Fruit fly (Drosophila melanogaster) whole organism, prepupa: ENCODE results near the gene Hmr.

Experiments used
- Blimp-1 ChIP-seq: fragments of 200-800 bp; sonication (Bioruptor generic); optimal IDR thresholded peaks from 3 replicates; lab custom pipeline; 2017; ENCODE audit warnings: missing biosample characterization, missing genetic modification characterization, mild to moderate bottlenecking, moderate library complexity, missing genetic modification reagents
- CG10631 ChIP-seq: fragments of 200-800 bp; sonication (Bioruptor generic); optimal IDR thresholded peaks from 2 replicates; lab custom pipeline; 2016; ENCODE audit warnings: missing biosample characterization, missing genetic modification characterization
- CG10669 ChIP-seq: fragments of 200-800 bp; sonication (Bioruptor generic); optimal IDR thresholded peaks from 3 replicates; lab custom pipeline; 2018; ENCODE audit warnings: missing biosample characterization, mild to moderate bottlenecking, missing genetic modification characterization, moderate library complexity
- CG11294 ChIP-seq: fragments of 200-800 bp; sonication (Bioruptor generic); IDR thresholded peaks from 2 replicates; pipeline ENCODE4 v1.3.6; 2022; ENCODE audit warnings: missing biosample characterization, missing genetic modification characterization
- CG11902 ChIP-seq: fragments of 200-800 bp; sonication (Bioruptor generic); optimal IDR thresholded peaks from 3 replicates; lab custom pipeline; 2016; ENCODE audit warnings: missing biosample characterization, missing genetic modification characterization
- CG15336 ChIP-seq: fragments of 200-800 bp; sonication (Bioruptor generic); IDR thresholded peaks from 2 replicates; pipeline ENCODE4 v1.3.6; 2022; ENCODE audit warnings: missing biosample characterization, missing genetic modification characterization
- CG1621 ChIP-seq: fragments of 200-800 bp; sonication (Bioruptor generic); optimal IDR thresholded peaks from 3 replicates; lab custom pipeline; 2018; ENCODE audit warnings: missing biosample characterization, mild to moderate bottlenecking, missing genetic modification characterization
- CG16779 ChIP-seq: fragments of 200-800 bp; sonication (Bioruptor generic); optimal IDR thresholded peaks from 3 replicates; lab custom pipeline; 2017; ENCODE audit warnings: missing biosample characterization, mild to moderate bottlenecking, missing genetic modification characterization
- CG3032 ChIP-seq: fragments of 200-800 bp; optimal IDR thresholded peaks from 2 replicates; lab custom pipeline; 2019; ENCODE audit warnings: missing biosample characterization, mild to moderate bottlenecking, missing genetic modification characterization, moderate library complexity
- CG34406 ChIP-seq: fragments of 200-800 bp; sonication (Bioruptor generic); optimal IDR thresholded peaks from 3 replicates; lab custom pipeline; 2016; ENCODE audit warnings: missing biosample characterization, missing genetic modification characterization
- CG4318 ChIP-seq: fragments of 200-800 bp; sonication (Bioruptor generic); optimal IDR thresholded peaks from 3 replicates; lab custom pipeline; 2017; ENCODE audit warnings: missing biosample characterization, mild to moderate bottlenecking, missing genetic modification characterization
- CG6276 ChIP-seq: fragments of 200-800 bp; sonication (Bioruptor generic); optimal IDR thresholded peaks from 2 replicates; lab custom pipeline; 2017; ENCODE audit warnings: missing biosample characterization, mild to moderate bottlenecking, missing genetic modification characterization
- CG6792 ChIP-seq: fragments of 200-800 bp; sonication (Bioruptor generic); optimal IDR thresholded peaks from 3 replicates; lab custom pipeline; 2016; ENCODE audit warnings: missing biosample characterization, missing genetic modification characterization
- CG6808 ChIP-seq: fragments of 200-800 bp; sonication (Bioruptor generic); optimal IDR thresholded peaks from 3 replicates; lab custom pipeline; 2017; ENCODE audit warnings: missing biosample characterization, missing genetic modification characterization, mild to moderate bottlenecking, moderate library complexity, missing genetic modification reagents
- CG7368 ChIP-seq: fragments of 200-800 bp; sonication (Bioruptor generic); optimal IDR thresholded peaks from 3 replicates; lab custom pipeline; 2016; ENCODE audit warnings: missing biosample characterization, missing genetic modification characterization
- CG8119 ChIP-seq: fragments of 200-800 bp; sonication (Bioruptor generic); IDR thresholded peaks from 3 replicates; pipeline ENCODE4 v1.3.6; 2022; ENCODE audit warnings: missing biosample characterization, missing genetic modification characterization
- CG8319 ChIP-seq: fragments of 200-800 bp; sonication (Bioruptor generic); optimal IDR thresholded peaks from 3 replicates; lab custom pipeline; 2016; ENCODE audit warnings: missing biosample characterization, missing genetic modification characterization
- CG8632 ChIP-seq: fragments of 200-800 bp; sonication (Bioruptor generic); optimal IDR thresholded peaks from 3 replicates; lab custom pipeline; 2016; ENCODE audit warnings: missing biosample characterization, missing genetic modification characterization
- CG9139 ChIP-seq: fragments of 200-800 bp; sonication (Bioruptor generic); optimal IDR thresholded peaks from 3 replicates; lab custom pipeline; 2017; ENCODE audit warnings: missing biosample characterization, mild to moderate bottlenecking, missing genetic modification characterization
- Eip75B ChIP-seq: fragments of 200-800 bp; sonication (Bioruptor generic); optimal IDR thresholded peaks from 3 replicates; lab custom pipeline; 2016; ENCODE audit warnings: missing biosample characterization, missing genetic modification characterization
- Eip78C ChIP-seq: fragments of 200-800 bp; sonication (Bioruptor generic); peaks from one replicate; lab custom pipeline; 2016; ENCODE audit warnings: missing biosample characterization, missing genetic modification characterization
- Gug ChIP-seq: fragments of 200-800 bp; sonication (Bioruptor generic); IDR thresholded peaks from 2 replicates; pipeline ENCODE4 v1.3.6; 2022; ENCODE audit warnings: missing biosample characterization, missing genetic modification characterization
- Hr39 ChIP-seq: fragments of 200-800 bp; sonication (Bioruptor generic); optimal IDR thresholded peaks from 2 replicates; lab custom pipeline; 2016; ENCODE audit warnings: missing biosample characterization, missing genetic modification characterization
- Hr4 ChIP-seq: fragments of 200-800 bp; sonication (Bioruptor generic); optimal IDR thresholded peaks from 3 replicates; lab custom pipeline; 2016; ENCODE audit warnings: missing biosample characterization, missing genetic modification characterization
- Lpt ChIP-seq: fragments of 200-800 bp; sonication (Bioruptor generic); optimal IDR thresholded peaks from 3 replicates; lab custom pipeline; 2016; ENCODE audit warnings: missing biosample characterization, missing genetic modification characterization
- Met ChIP-seq: fragments of 200-800 bp; sonication (Bioruptor generic); optimal IDR thresholded peaks from 3 replicates; lab custom pipeline; 2016; ENCODE audit warnings: missing biosample characterization, missing genetic modification characterization
- OdsH ChIP-seq: fragments of 200-800 bp; sonication (Bioruptor generic); optimal IDR thresholded peaks from 3 replicates; lab custom pipeline; 2016; ENCODE audit warnings: missing biosample characterization, missing genetic modification characterization
- Sox102F ChIP-seq: fragments of 200-800 bp; sonication (Bioruptor generic); optimal IDR thresholded peaks from 2 replicates; lab custom pipeline; 2016; ENCODE audit warnings: missing biosample characterization, mild to moderate bottlenecking, missing genetic modification characterization
- Sox14 ChIP-seq: fragments of 200-800 bp; sonication (Bioruptor generic); optimal IDR thresholded peaks from 3 replicates; lab custom pipeline; 2016; ENCODE audit warnings: missing biosample characterization, missing genetic modification characterization
- achi ChIP-seq: fragments of 200-800 bp; sonication (Bioruptor generic); optimal IDR thresholded peaks from 3 replicates; lab custom pipeline; 2016; ENCODE audit warnings: missing biosample characterization, missing genetic modification characterization
- cyc ChIP-seq: fragments of 200-800 bp; sonication (Bioruptor generic); optimal IDR thresholded peaks from 3 replicates; lab custom pipeline; 2016; ENCODE audit warnings: missing biosample characterization, missing genetic modification characterization
- dac ChIP-seq: fragments of 200-800 bp; sonication (Bioruptor generic); optimal IDR thresholded peaks from 2 replicates; lab custom pipeline; 2017; ENCODE audit warnings: missing biosample characterization, mild to moderate bottlenecking, missing genetic modification characterization
- dsx ChIP-seq: fragments of 200-800 bp; optimal IDR thresholded peaks from 3 replicates; lab custom pipeline; 2019; ENCODE audit warnings: missing biosample characterization, mild to moderate bottlenecking, missing genetic modification characterization, moderate library complexity; ENCODE audit not compliant: poor library complexity, severe bottlenecking
- eg ChIP-seq: fragments of 200-800 bp; sonication (Bioruptor generic); IDR thresholded peaks from 3 replicates; pipeline ENCODE4 v1.3.6; 2022; ENCODE audit warnings: missing biosample characterization, missing genetic modification characterization
- fd59A ChIP-seq: fragments of 200-800 bp; sonication (Bioruptor generic); optimal IDR thresholded peaks from 2 replicates; lab custom pipeline; 2017; ENCODE audit warnings: missing biosample characterization, mild to moderate bottlenecking, missing genetic modification characterization, missing genetic modification reagents
- fd85E ChIP-seq: fragments of 200-800 bp; sonication (Bioruptor generic); optimal IDR thresholded peaks from 3 replicates; lab custom pipeline; 2016; ENCODE audit warnings: missing biosample characterization, missing genetic modification characterization
- fkh ChIP-seq: fragments of 200-800 bp; sonication (Bioruptor generic); optimal IDR thresholded peaks from 3 replicates; lab custom pipeline; 2017; ENCODE audit warnings: missing biosample characterization, mild to moderate bottlenecking, missing genetic modification characterization, moderate library complexity
- lz ChIP-seq: fragments of 200-800 bp; sonication (Bioruptor generic); optimal IDR thresholded peaks from 3 replicates; lab custom pipeline; 2016; ENCODE audit warnings: missing biosample characterization, missing genetic modification characterization
- net ChIP-seq: fragments of 200-800 bp; sonication (Bioruptor generic); optimal IDR thresholded peaks from 3 replicates; lab custom pipeline; 2016; ENCODE audit warnings: missing biosample characterization, missing genetic modification characterization
- pdm3 ChIP-seq: fragments of 200-800 bp; sonication (Bioruptor generic); optimal IDR thresholded peaks from 3 replicates; lab custom pipeline; 2016; ENCODE audit warnings: missing biosample characterization, missing genetic modification characterization
- spab ChIP-seq: fragments of 200-800 bp; sonication (Bioruptor generic); optimal IDR thresholded peaks from 2 replicates; lab custom pipeline; 2017; ENCODE audit warnings: missing biosample characterization, mild to moderate bottlenecking, missing genetic modification characterization, missing genetic modification reagents
- ss ChIP-seq, 2 experiments: fragments of 200-800 bp; sonication (Bioruptor generic); optimal IDR thresholded peaks; 2 replicates in 1 of 2; 3 replicates in 1 of 2; lab custom pipeline; 2017 to 2018; ENCODE audit warnings: mild to moderate bottlenecking in 2 of 2, missing biosample characterization in 2 of 2, missing genetic modification characterization in 2 of 2, moderate library complexity in 1 of 2
- svp ChIP-seq: fragments of 200-800 bp; sonication (Bioruptor generic); peaks from one replicate; lab custom pipeline; 2016; ENCODE audit warnings: missing biosample characterization, missing genetic modification characterization
- topi ChIP-seq: fragments of 200-800 bp; sonication (Bioruptor generic); optimal IDR thresholded peaks from 3 replicates; lab custom pipeline; 2016; ENCODE audit warnings: missing biosample characterization, missing genetic modification characterization
- vri ChIP-seq: fragments of 200-800 bp; sonication (Bioruptor generic); optimal IDR thresholded peaks from 3 replicates; lab custom pipeline; 2016; ENCODE audit warnings: missing biosample characterization, mild to moderate bottlenecking, missing genetic modification characterization

The Hmr gene

DNA sequence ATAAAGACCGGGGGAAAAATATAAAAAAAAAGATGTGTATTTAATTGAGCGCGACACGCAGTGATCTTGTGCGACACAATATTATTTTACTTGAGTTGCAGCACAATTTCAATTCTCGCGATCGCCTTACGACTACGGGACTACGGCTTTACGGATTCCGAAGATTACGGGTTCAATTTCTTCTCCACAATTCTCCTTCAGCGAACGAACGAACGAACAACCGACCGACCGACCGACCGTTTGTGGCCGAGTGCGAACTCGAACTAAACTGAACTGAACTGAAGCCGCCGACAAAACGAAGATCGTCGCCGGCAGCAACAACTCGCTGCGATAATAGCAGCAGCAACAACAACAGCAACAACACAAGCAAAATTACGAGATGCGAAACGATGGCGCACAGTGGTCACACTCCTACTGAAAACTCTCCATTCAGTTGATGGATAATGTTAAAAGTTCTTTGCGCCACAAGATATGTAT, 10.5 kb downstream of the Hmr start, which contains the start of gene spri (continued):
- no peak for TF ChIP-seq net (GFP tag; lab: Kevin White, UChicago)
- TF ChIP-seq lz (GFP tag; lab: Kevin White, UChicago), result no peak
- peak; percentile 58 to 74 for TF ChIP-seq ss (GFP tag; optimal IDR thresholded peaks at IDR 0.05; lab: Kevin White, UChicago)
- TF ChIP-seq Sox102F (GFP tag; lab: Kevin White, UChicago), result no peak
- TF ChIP-seq CG1621 (tag; lab: Kevin White, UChicago), result peak; percentile 96
- TF ChIP-seq CG10669, result peak; percentile 29
- TF ChIP-seq CG16779 (tag; lab: Kevin White, UChicago), result peak; percentile 35
- peak; percentile 97 for TF ChIP-seq svp
- TF ChIP-seq CG15336 (GFP tag; lab: Robert Waterston, UW), result peak; percentile 62
- TF ChIP-seq Eip75B, result no peak
- 0 out of 2 replicates have a peak, but pooled peaks have one; percentile 36 for TF ChIP-seq Gug (GFP tag; lab: Robert Waterston, UW)
- TF ChIP-seq vri (GFP tag; lab: Kevin White, UChicago), result peak; percentile 90
- TF ChIP-seq pdm3 (GFP tag; lab: Kevin White, UChicago), result peak; percentile 12
- TF ChIP-seq cyc (GFP tag; lab: Kevin White, UChicago), result no peak
- peak; percentile 66; the same call in 2 of the 3 replicates for TF ChIP-seq CG8119 (GFP tag; lab: Robert Waterston, UW)
- no peak for TF ChIP-seq CG11294 (GFP tag; lab: Robert Waterston, UW)
- TF ChIP-seq CG7368 (GFP tag; lab: Kevin White, UChicago), result peak; percentile 2
- TF ChIP-seq CG9139 (GFP tag; lab: Kevin White, UChicago), result peak; percentile 62
- TF ChIP-seq Hr4 (GFP tag; lab: Kevin White, UChicago), result peak; percentile 7
- TF ChIP-seq Lpt (GFP tag; lab: Kevin White, UChicago), result peak; percentile 12
- TF ChIP-seq CG11902 (GFP tag; lab: Kevin White, UChicago), result no peak
- TF ChIP-seq, all 60 proteins: peak for 31

dm6 chrX:10584461-10584860, 11.2 kb downstream of the Hmr start:
- TF ChIP-seq net (GFP tag; lab: Kevin White, UChicago) (peak; percentile 86), vri (GFP tag; lab: Kevin White, UChicago) (peak; percentile 86), Met (GFP tag; lab: Kevin White, UChicago) (peak; percentile 97), svp (peak; percentile 99), CG6808 (GFP tag; lab: Kevin White, UChicago) (peak; percentile 87), topi (GFP tag; lab: Kevin White, UChicago) (peak; percentile 98), fkh (GFP tag; lab: Kevin White, UChicago) (no peak), fd85E (GFP tag; lab: Kevin White, UChicago) (peak; percentile 58), ss (GFP tag; optimal IDR thresholded peaks at IDR 0.05; lab: Kevin White, UChicago) (peak; percentile 88 to 94), fd59A (GFP tag; lab: Kevin White, UChicago) (peak; percentile 92), pdm3 (GFP tag; lab: Kevin White, UChicago) (peak; percentile 96), Hr39 (GFP tag; lab: Kevin White, UChicago) (peak; percentile 96), dac (GFP tag; lab: Kevin White, UChicago) (peak; percentile 36), CG6276 (GFP tag; lab: Kevin White, UChicago) (no peak), Eip78C (GFP tag; lab: Kevin White, UChicago) (peak; percentile 99), Eip75B (peak; percentile 97), CG3032 (tag; lab: Kevin White, UChicago) (peak; percentile 96), CG15336 (GFP tag; lab: Robert Waterston, UW) (peak; percentile 55), Sox14 (GFP tag; lab: Kevin White, UChicago) (peak; percentile 95), Gug (GFP tag; lab: Robert Waterston, UW) (peak; percentile 74), Hr4 (GFP tag; lab: Kevin White, UChicago) (peak; percentile 79), CG11294 (GFP tag; lab: Robert Waterston, UW) (peak; percentile 53; the same call in 1 of the 2 replicates), lz (GFP tag; lab: Kevin White, UChicago) (peak; percentile 97), CG8119 (GFP tag; lab: Robert Waterston, UW) (peak; percentile 58), Sox102F (GFP tag; lab: Kevin White, UChicago) (peak; percentile 97), cyc (GFP tag; lab: Kevin White, UChicago) (peak; percentile 97), achi (GFP tag; lab: Kevin White, UChicago) (peak; percentile 90), OdsH (GFP tag; lab: Kevin White, UChicago) (peak; percentile 94), CG9139 (GFP tag; lab: Kevin White, UChicago) (peak; percentile 80), eg (GFP tag; lab: Robert Waterston, UW) (peak; percentile 66), CG11902 (GFP tag; lab: Kevin White, UChicago) (peak; percentile 92), CG6792 (peak; percentile 95), CG10631 (GFP tag; lab: Kevin White, UChicago) (peak; percentile 95), Blimp-1 (peak; percentile 86), dsx (peak; percentile 97), CG4318 (no peak), CG8319 (GFP tag; lab: Kevin White, UChicago) (peak; percentile 88), spab (GFP tag; lab: Kevin White, UChicago) (peak; percentile 89), CG34406 (GFP tag; lab: Kevin White, UChicago) (peak; percentile 92), Lpt (GFP tag; lab: Kevin White, UChicago) (peak; percentile 70), CG8632 (GFP tag; lab: Kevin White, UChicago) (peak; percentile 91), CG1621 (tag; lab: Kevin White, UChicago) (peak; percentile 92)
